Worm (Caenorhabditis elegans) whole organism, midembryonic: Measurements from ENCODE around the gene ges-1.

Experiments
- T22C8.4 ChIP-seq: fragments of 200-800 bp; sonication (Bioruptor generic); IDR thresholded peaks from 2 replicates; pipeline ENCODE4 v1.3.6; 2022; ENCODE audit warnings: missing genetic modification characterization, missing compliant biosample characterization
- med-1 ChIP-seq: sonication (generic microtip); optimal IDR thresholded peaks from 2 replicates; lab custom pipeline; 2017; ENCODE audit warnings: missing genetic modification characterization, mild to moderate bottlenecking, missing compliant biosample characterization, antibody characterized with exemption, missing genetic modification reagents; ENCODE audit not compliant: insufficient read depth
- ztf-23 ChIP-seq: fragments of 200-800 bp; sonication (Bioruptor generic); IDR thresholded peaks from 2 replicates; pipeline ENCODE4 v1.3.6; 2022; ENCODE audit warnings: missing genetic modification reagents, missing genetic modification characterization, missing compliant biosample characterization

ce11 chrV:1423338-1423737, 8.6 kb downstream of the ges-1 start:
- TF ChIP-seq T22C8.4 (GFP tag; lab: Robert Waterston, UW) (no peak), med-1 (GFP tag; lab: Kevin White, UChicago) (no peak), ztf-23 (no peak)
